Worm (Caenorhabditis elegans): ENCODE measurements around the gene eat-4.

DNA sequence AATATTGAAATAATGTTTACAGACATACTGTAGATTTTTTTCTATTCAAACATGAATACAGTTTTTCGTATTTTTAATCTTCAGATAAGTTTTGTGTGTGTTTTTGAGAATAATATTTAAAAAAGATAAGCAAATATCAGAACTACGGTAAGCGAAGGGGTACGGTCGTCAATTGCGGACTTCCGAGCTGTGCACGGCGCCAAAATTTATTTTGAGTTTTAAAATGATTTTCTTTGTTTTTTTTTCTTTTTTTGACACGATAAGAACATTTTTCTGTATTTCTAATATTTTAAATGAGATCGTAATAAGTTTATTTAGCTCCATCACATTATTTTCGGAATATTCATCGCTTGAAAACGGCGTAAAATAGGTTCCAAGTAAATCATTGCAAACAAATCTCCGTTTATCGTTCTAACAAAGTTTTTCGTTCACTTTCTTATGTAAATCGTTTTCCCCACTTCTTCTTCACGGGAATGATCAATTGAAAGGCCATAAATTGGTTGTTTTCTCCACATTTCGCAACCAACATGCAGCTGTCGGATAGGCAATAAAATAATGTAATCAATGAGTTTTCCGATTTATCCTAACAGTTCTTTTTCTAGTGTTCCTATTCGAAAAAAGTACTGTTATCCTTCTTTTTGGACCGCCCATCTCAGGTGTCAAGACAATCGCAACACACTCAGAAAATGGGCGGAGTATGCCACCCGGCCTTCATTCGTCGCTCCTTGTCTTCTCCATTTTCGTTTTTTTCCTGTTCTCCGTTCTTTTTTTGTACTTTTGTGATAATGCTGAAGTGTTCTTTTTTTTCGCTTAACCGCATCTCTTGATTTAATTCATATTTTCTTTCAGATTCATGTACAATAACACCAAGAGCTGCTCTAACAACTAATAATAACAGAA, 45.0 kb upstream of the eat-4 start, which contains the start of gene glp-1:
- TF ChIP-seq zag-1 (tag; optimal IDR thresholded peaks at IDR 0.05): no peak
- TF ChIP-seq nhr-77 (tag; optimal IDR thresholded peaks at IDR 0.05): no peak

Data from whole organism, L2 larva.